Fruit fly (Drosophila melanogaster) whole organism, embryonic: ENCODE results near the gene Esyt2.

ENCODE experiments used
- Adf1 ChIP-seq: fragments of 200-800 bp; sonication (Bioruptor generic); IDR thresholded peaks from 2 replicates; pipeline ENCODE4 v1.3.6; 2022; ENCODE audit warnings: missing biosample characterization, missing genetic modification characterization
- C15 ChIP-seq: fragments of 200-800 bp; sonication (Bioruptor generic); IDR thresholded peaks from 3 replicates; pipeline ENCODE4 v1.3.6; 2022; ENCODE audit warnings: missing biosample characterization, missing genetic modification characterization
- CG12155 ChIP-seq: fragments of 200-800 bp; sonication (Bioruptor generic); optimal IDR thresholded peaks from 3 replicates; lab custom pipeline; 2016; ENCODE audit warnings: missing biosample characterization, missing genetic modification characterization
- CG12236 ChIP-seq: fragments of 200-800 bp; sonication (Bioruptor generic); optimal IDR thresholded peaks from 2 replicates; lab custom pipeline; 2016; ENCODE audit warnings: missing biosample characterization, missing genetic modification characterization
- CG14860 ChIP-seq: fragments of 200-800 bp; sonication (Bioruptor generic); IDR thresholded peaks from 3 replicates; pipeline ENCODE4 v1.3.6; 2022; ENCODE audit warnings: missing biosample characterization, missing genetic modification characterization; ENCODE audit not compliant: partially characterized antibody
- CG15011 ChIP-seq: fragments of 200-800 bp; sonication (Bioruptor generic); optimal IDR thresholded peaks from 3 replicates; lab custom pipeline; 2018; ENCODE audit warnings: missing biosample characterization, mild to moderate bottlenecking, missing genetic modification characterization
- CG18262 ChIP-seq: fragments of 200-800 bp; optimal IDR thresholded peaks from 3 replicates; lab custom pipeline; 2019; ENCODE audit warnings: missing biosample characterization, mild to moderate bottlenecking, missing genetic modification characterization, moderate library complexity
- CG18764 ChIP-seq: fragments of 200-800 bp; sonication (Bioruptor generic); optimal IDR thresholded peaks from 3 replicates; lab custom pipeline; 2016; ENCODE audit warnings: missing biosample characterization, missing genetic modification characterization
- CG30403 ChIP-seq: fragments of 200-800 bp; sonication (Bioruptor generic); optimal IDR thresholded peaks from 3 replicates; lab custom pipeline; 2016; ENCODE audit warnings: missing biosample characterization, missing genetic modification characterization
- CG30431 ChIP-seq: fragments of 200-800 bp; sonication (Bioruptor generic); optimal IDR thresholded peaks from 2 replicates; lab custom pipeline; 2017; ENCODE audit warnings: missing biosample characterization, missing genetic modification characterization
- CG32532 ChIP-seq: fragments of 200-800 bp; sonication (Bioruptor generic); IDR thresholded peaks from 2 replicates; pipeline ENCODE4 v1.3.6; 2022; ENCODE audit warnings: missing biosample characterization, missing genetic modification characterization
- CG34376 ChIP-seq: fragments of 200-800 bp; sonication (Bioruptor generic); optimal IDR thresholded peaks from 2 replicates; lab custom pipeline; 2018; ENCODE audit warnings: missing biosample characterization, mild to moderate bottlenecking, missing genetic modification characterization
- CG4282 ChIP-seq: fragments of 200-800 bp; sonication (Bioruptor generic); optimal IDR thresholded peaks from 2 replicates; lab custom pipeline; 2016; ENCODE audit warnings: missing biosample characterization, missing genetic modification characterization
- CG4328 ChIP-seq: fragments of 200-800 bp; sonication (Bioruptor generic); optimal IDR thresholded peaks from 3 replicates; lab custom pipeline; 2017; ENCODE audit warnings: missing biosample characterization, missing genetic modification reagents, missing genetic modification characterization
- CG5953 ChIP-seq: fragments of 200-800 bp; sonication (Bioruptor generic); IDR thresholded peaks from 2 replicates; pipeline ENCODE4 v1.3.6; 2022; ENCODE audit warnings: missing biosample characterization, missing genetic modification characterization
- CG6689 ChIP-seq: fragments of 200-800 bp; sonication (Bioruptor generic); IDR thresholded peaks from 2 replicates; pipeline ENCODE4 v1.3.6; 2022; ENCODE audit warnings: missing biosample characterization, missing genetic modification characterization
- CG6813 ChIP-seq: fragments of 200-800 bp; sonication (Bioruptor generic); optimal IDR thresholded peaks from 2 replicates; lab custom pipeline; 2017; ENCODE audit warnings: missing biosample characterization, missing genetic modification characterization, mild to moderate bottlenecking, moderate library complexity, missing genetic modification reagents
- CG7963 ChIP-seq: fragments of 200-800 bp; sonication (Bioruptor generic); IDR thresholded peaks from 3 replicates; pipeline ENCODE4 v1.3.6; 2022; ENCODE audit warnings: missing biosample characterization, missing genetic modification characterization; ENCODE audit not compliant: partially characterized antibody
- CG8281 ChIP-seq: fragments of 200-800 bp; sonication (Bioruptor generic); optimal IDR thresholded peaks from 2 replicates; lab custom pipeline; 2018; ENCODE audit warnings: missing biosample characterization, mild to moderate bottlenecking, missing genetic modification characterization, moderate library complexity
- CG8290 ChIP-seq, 3 experiments: fragments of 200-800 bp; sonication (Bioruptor generic); optimal IDR thresholded peaks; 2 replicates each; lab custom pipeline; 2016 to 2019; ENCODE audit warnings: missing biosample characterization in 3 of 3, missing genetic modification characterization in 3 of 3, mild to moderate bottlenecking in 2 of 3, moderate library complexity in 1 of 3
- CG9609 ChIP-seq: fragments of 200-800 bp; sonication (Bioruptor generic); optimal IDR thresholded peaks from 3 replicates; lab custom pipeline; 2016; ENCODE audit warnings: missing biosample characterization, missing genetic modification characterization
- CG9797 ChIP-seq: fragments of 200-800 bp; sonication (Bioruptor generic); optimal IDR thresholded peaks from 3 replicates; lab custom pipeline; 2018; ENCODE audit warnings: missing biosample characterization, mild to moderate bottlenecking, missing genetic modification characterization
- CG9932 ChIP-seq: fragments of 200-800 bp; sonication (Bioruptor generic); IDR thresholded peaks from 2 replicates; pipeline ENCODE4 v1.3.6; 2022; ENCODE audit warnings: missing biosample characterization, missing genetic modification characterization
- CoRest ChIP-seq: fragments of 200-800 bp; sonication (Bioruptor generic); optimal IDR thresholded peaks from 3 replicates; lab custom pipeline; 2018; ENCODE audit warnings: missing biosample characterization, mild to moderate bottlenecking, missing genetic modification characterization, moderate library complexity
- Fer2 ChIP-seq: fragments of 200-800 bp; sonication (Bioruptor generic); optimal IDR thresholded peaks from 2 replicates; lab custom pipeline; 2018; ENCODE audit warnings: missing biosample characterization, mild to moderate bottlenecking, missing genetic modification characterization, moderate library complexity
- Hmr ChIP-seq: fragments of 200-800 bp; sonication (Bioruptor generic); optimal IDR thresholded peaks from 3 replicates; lab custom pipeline; 2017; ENCODE audit warnings: mild to moderate bottlenecking, missing biosample characterization, missing genetic modification reagents, missing genetic modification characterization
- Hr39 ChIP-seq: fragments of >200 bp; optimal IDR thresholded peaks from 2 replicates; lab custom pipeline; 2017
- Jarid2 ChIP-seq: fragments of 200-800 bp; sonication (Bioruptor generic); optimal IDR thresholded peaks from 3 replicates; lab custom pipeline; 2017; ENCODE audit warnings: mild to moderate bottlenecking, missing biosample characterization, missing genetic modification reagents, missing genetic modification characterization
- MESR4 ChIP-seq: fragments of 200-800 bp; sonication (Bioruptor generic); optimal IDR thresholded peaks from 2 replicates; lab custom pipeline; 2018; ENCODE audit warnings: missing biosample characterization, mild to moderate bottlenecking, missing genetic modification characterization, moderate library complexity
- NFAT ChIP-seq: fragments of 200-800 bp; sonication (Bioruptor generic); IDR thresholded peaks from 2 replicates; pipeline ENCODE4 v1.3.6; 2022; ENCODE audit warnings: missing biosample characterization, missing genetic modification characterization
- aop ChIP-seq: fragments of 200-800 bp; sonication (Bioruptor generic); IDR thresholded peaks from 2 replicates; pipeline ENCODE4 v1.3.6; 2022; ENCODE audit warnings: missing biosample characterization, missing genetic modification characterization
- bcd ChIP-seq: fragments of 200-800 bp; sonication (Bioruptor generic); optimal IDR thresholded peaks from 2 replicates; lab custom pipeline; 2017; ENCODE audit warnings: missing biosample characterization, mild to moderate bottlenecking, missing genetic modification characterization
- cad ChIP-seq: fragments of >200 bp; optimal IDR thresholded peaks from 2 replicates; lab custom pipeline; 2017; ENCODE audit warnings: missing biosample characterization, missing genetic modification characterization
- cato ChIP-seq: fragments of 200-800 bp; sonication (Bioruptor generic); optimal IDR thresholded peaks from 2 replicates; lab custom pipeline; 2016; ENCODE audit warnings: missing biosample characterization, missing genetic modification characterization, borderline replicate concordance
- cg ChIP-seq: fragments of 200-800 bp; sonication (Bioruptor generic); optimal IDR thresholded peaks from 3 replicates; lab custom pipeline; 2019; ENCODE audit warnings: missing biosample characterization, mild to moderate bottlenecking, missing genetic modification characterization, moderate library complexity
- corto ChIP-seq: fragments of 200-800 bp; sonication (Bioruptor generic); optimal IDR thresholded peaks from 2 replicates; lab custom pipeline; 2016; ENCODE audit warnings: missing biosample characterization, mild to moderate bottlenecking, missing genetic modification characterization, moderate library complexity
- dan ChIP-seq: fragments of 200-800 bp; sonication (Bioruptor generic); IDR thresholded peaks from 2 replicates; pipeline ENCODE4 v1.3.6; 2022; ENCODE audit warnings: missing biosample characterization, missing genetic modification characterization
- gfzf ChIP-seq: fragments of 200-800 bp; sonication (Bioruptor generic); optimal IDR thresholded peaks from 2 replicates; lab custom pipeline; 2016; ENCODE audit warnings: missing biosample characterization, mild to moderate bottlenecking, missing genetic modification characterization, moderate library complexity
- h ChIP-seq: fragments of >200 bp; optimal IDR thresholded peaks from 2 replicates; lab custom pipeline; 2017
- ham ChIP-seq: fragments of 200-800 bp; sonication (Bioruptor generic); IDR thresholded peaks from 2 replicates; pipeline ENCODE4 v1.3.6; 2022; ENCODE audit warnings: missing biosample characterization, missing genetic modification characterization
- her ChIP-seq: fragments of 200-800 bp; sonication (Bioruptor generic); optimal IDR thresholded peaks from 2 replicates; lab custom pipeline; 2016; ENCODE audit warnings: missing biosample characterization, missing genetic modification characterization
- lab ChIP-seq: fragments of 200-800 bp; sonication (Bioruptor generic); optimal IDR thresholded peaks from 3 replicates; lab custom pipeline; 2017; ENCODE audit warnings: missing biosample characterization, missing genetic modification characterization, mild to moderate bottlenecking, moderate library complexity, missing genetic modification reagents
- mam ChIP-seq: fragments of 200-800 bp; sonication (Bioruptor generic); optimal IDR thresholded peaks from 3 replicates; lab custom pipeline; 2016; ENCODE audit warnings: missing biosample characterization, missing genetic modification characterization
- pb ChIP-seq: fragments of 200-800 bp; sonication (Bioruptor generic); optimal IDR thresholded peaks from 3 replicates; lab custom pipeline; 2016; ENCODE audit warnings: missing biosample characterization, missing genetic modification characterization
- peb ChIP-seq: fragments of 200-800 bp; sonication (Bioruptor generic); IDR thresholded peaks from 2 replicates; pipeline ENCODE4 v1.3.6; 2022; ENCODE audit warnings: missing biosample characterization, missing genetic modification characterization
- pum ChIP-seq: fragments of 200-800 bp; sonication (Bioruptor generic); optimal IDR thresholded peaks from 2 replicates; lab custom pipeline; 2016; ENCODE audit warnings: missing biosample characterization, missing genetic modification characterization
- run ChIP-seq: fragments of 200-800 bp; sonication (Bioruptor generic); optimal IDR thresholded peaks from 3 replicates; lab custom pipeline; 2018; ENCODE audit warnings: missing biosample characterization, mild to moderate bottlenecking, missing genetic modification characterization
- sna ChIP-seq: fragments of 200-800 bp; sonication (Bioruptor generic); IDR thresholded peaks from 2 replicates; pipeline ENCODE4 v1.3.6; 2022; ENCODE audit warnings: missing biosample characterization, missing genetic modification characterization; ENCODE audit not compliant: partially characterized antibody
- toy ChIP-seq: fragments of 200-800 bp; sonication (Bioruptor generic); IDR thresholded peaks from 2 replicates; pipeline ENCODE4 v1.3.6; 2022; ENCODE audit warnings: missing biosample characterization, missing genetic modification characterization
- tup ChIP-seq: fragments of 200-800 bp; sonication (Bioruptor generic); optimal IDR thresholded peaks from 2 replicates; lab custom pipeline; 2016; ENCODE audit warnings: missing biosample characterization, mild to moderate bottlenecking, missing genetic modification characterization, moderate library complexity
- wor ChIP-seq: fragments of 200-800 bp; sonication (Bioruptor generic); IDR thresholded peaks from 2 replicates; pipeline ENCODE4 v1.3.6; 2022; ENCODE audit warnings: missing biosample characterization, missing genetic modification characterization

Gene Esyt2

dm6 chr3R:24557020-24557465 is 12.5 kb downstream of the Esyt2 start (continued):
- no peak; the same call in 1 of the 2 replicates for TF ChIP-seq ham (GFP tag; lab: Robert Waterston, UW)
- TF ChIP-seq CG30403 (GFP tag; lab: Kevin White, UChicago): peak; percentile 60
- TF ChIP-seq her (GFP tag; lab: Kevin White, UChicago): peak; percentile 18
- peak; percentile 4 for TF ChIP-seq CG12236
- no peak for TF ChIP-seq MESR4 (GFP tag; lab: Kevin White, UChicago)
- TF ChIP-seq toy (GFP tag; lab: Robert Waterston, UW): no peak
- TF ChIP-seq bcd (GFP tag; lab: Kevin White, UChicago): no peak
- TF ChIP-seq CG30431: no peak
- no peak for TF ChIP-seq Hr39 (lab: Kevin White, UChicago)
- peak; percentile 52 for TF ChIP-seq CG4282
- TF ChIP-seq CG34376 (GFP tag; lab: Kevin White, UChicago): peak; percentile 65
- no peak for TF ChIP-seq Fer2
- TF ChIP-seq CoRest: no peak
- TF ChIP-seq aop: no peak
- TF ChIP-seq pum (GFP tag; lab: Kevin White, UChicago): peak; percentile 22
- TF ChIP-seq CG6813: no peak
- peak; percentile 46; the same call in 1 of the 2 replicates for TF ChIP-seq Adf1 (GFP tag; lab: Robert Waterston, UW)
- TF ChIP-seq CG14860: peak; percentile 81
- TF ChIP-seq CG32532: peak; percentile 89
- TF ChIP-seq wor (GFP tag; lab: Robert Waterston, UW): no peak
- no peak for TF ChIP-seq cg (GFP tag; lab: Kevin White, UChicago)
- TF ChIP-seq cato (GFP tag; lab: Kevin White, UChicago): no peak
- peak; percentile 66 for TF ChIP-seq CG8290 (GFP tag; optimal IDR thresholded peaks at IDR 0.05; lab: Kevin White, UChicago)
- peak in 1 of 2 experiments; percentile 83 for TF ChIP-seq CG8290 (tag; optimal IDR thresholded peaks at IDR 0.05; lab: Kevin White, UChicago)
- TF ChIP-seq NFAT (GFP tag; lab: Robert Waterston, UW): peak; percentile 94
- TF ChIP-seq CG18262: peak; percentile 54
- TF ChIP-seq peb (GFP tag; lab: Robert Waterston, UW): no peak
- peak; percentile 87 for TF ChIP-seq CG7963
- no peak for TF ChIP-seq C15 (GFP tag; lab: Robert Waterston, UW)
- no peak for TF ChIP-seq CG9932 (GFP tag; lab: Robert Waterston, UW)
- TF ChIP-seq dan (GFP tag; lab: Robert Waterston, UW): no peak
- no peak for TF ChIP-seq pb (GFP tag; lab: Kevin White, UChicago)
- no peak for TF ChIP-seq CG15011
- TF ChIP-seq CG5953 (GFP tag; lab: Robert Waterston, UW): peak; percentile 48; the same call in 1 of the 2 replicates
- TF ChIP-seq sna (GFP tag; lab: Robert Waterston, UW): peak; percentile 53; the same call in 1 of the 2 replicates
- no peak for TF ChIP-seq CG6689 (GFP tag; lab: Robert Waterston, UW)
- TF ChIP-seq run (tag; lab: Kevin White, UChicago): no peak
- no peak for TF ChIP-seq CG9797
- TF ChIP-seq CG18764 (GFP tag; lab: Kevin White, UChicago): peak; percentile 39
- peak; percentile 40 for TF ChIP-seq CG4328 (GFP tag; lab: Kevin White, UChicago)
- no peak for TF ChIP-seq corto (GFP tag; lab: Kevin White, UChicago)
- peak; percentile 77 for TF ChIP-seq mam (GFP tag; lab: Kevin White, UChicago)
- TF ChIP-seq CG8281 (tag; lab: Kevin White, UChicago): no peak
- TF ChIP-seq CG9609 (GFP tag; lab: Kevin White, UChicago): peak; percentile 61
- no peak for TF ChIP-seq Hmr (GFP tag; lab: Kevin White, UChicago)
- TF ChIP-seq gfzf (GFP tag; lab: Kevin White, UChicago): peak; percentile 12
- peak; percentile 55 for TF ChIP-seq CG12155 (GFP tag; lab: Kevin White, UChicago)
- TF ChIP-seq Jarid2 (GFP tag; lab: Kevin White, UChicago): no peak
- no peak for TF ChIP-seq tup (GFP tag; lab: Kevin White, UChicago)
- TF ChIP-seq cad (GFP tag; lab: Kevin White, UChicago): no peak
- TF ChIP-seq lab (GFP tag; lab: Kevin White, UChicago): peak; percentile 60
- TF ChIP-seq h (lab: Kevin White, UChicago): no peak
